Fruit fly (Drosophila melanogaster) whole organism, adult: ENCODE measurements around the gene Sugb.

Experiments
- CG11617 ChIP-seq: fragments of 200-800 bp; sonication (Bioruptor generic); optimal IDR thresholded peaks from 2 replicates; lab custom pipeline; 2017; ENCODE audit warnings: mild to moderate bottlenecking, missing biosample characterization, missing genetic modification reagents, missing genetic modification characterization
- CG12768 ChIP-seq: fragments of 200-800 bp; sonication (Bioruptor generic); optimal IDR thresholded peaks from 2 replicates; lab custom pipeline; 2017; ENCODE audit warnings: missing biosample characterization, missing genetic modification characterization, mild to moderate bottlenecking, moderate library complexity, missing genetic modification reagents
- CG14711 ChIP-seq: fragments of 200-800 bp; sonication (Bioruptor generic); optimal IDR thresholded peaks from 2 replicates; lab custom pipeline; 2018; ENCODE audit warnings: missing biosample characterization, mild to moderate bottlenecking, missing genetic modification characterization, moderate library complexity
- CG1620 ChIP-seq: fragments of 200-800 bp; sonication (Bioruptor generic); optimal IDR thresholded peaks from 2 replicates; lab custom pipeline; 2016; ENCODE audit warnings: missing biosample characterization, missing genetic modification characterization
- CG33017 ChIP-seq: fragments of 200-800 bp; sonication (Bioruptor generic); optimal IDR thresholded peaks from 2 replicates; lab custom pipeline; 2018; ENCODE audit warnings: missing biosample characterization, mild to moderate bottlenecking, missing genetic modification characterization, moderate library complexity
- CG5204 ChIP-seq: fragments of 200-800 bp; sonication (Bioruptor generic); optimal IDR thresholded peaks from 2 replicates; lab custom pipeline; 2016; ENCODE audit warnings: missing biosample characterization, missing genetic modification characterization
- CG7045 ChIP-seq: fragments of 200-800 bp; sonication (Bioruptor generic); optimal IDR thresholded peaks from 2 replicates; lab custom pipeline; 2017; ENCODE audit warnings: missing biosample characterization, mild to moderate bottlenecking, missing genetic modification characterization
- CG7101 ChIP-seq: fragments of 200-800 bp; sonication (Bioruptor generic); optimal IDR thresholded peaks from 2 replicates; lab custom pipeline; 2018; ENCODE audit warnings: missing biosample characterization, mild to moderate bottlenecking, missing genetic modification characterization, moderate library complexity
- Clk ChIP-seq: fragments of 200-800 bp; sonication (Bioruptor generic); optimal IDR thresholded peaks from 2 replicates; lab custom pipeline; 2017; ENCODE audit warnings: missing biosample characterization, missing genetic modification characterization
- Crg-1 ChIP-seq: fragments of 200-800 bp; sonication (Bioruptor generic); optimal IDR thresholded peaks from 2 replicates; lab custom pipeline; 2016; ENCODE audit warnings: missing biosample characterization, missing genetic modification characterization
- Hr96 ChIP-seq: fragments of 200-800 bp; sonication (Bioruptor generic); optimal IDR thresholded peaks from 2 replicates; lab custom pipeline; 2016; ENCODE audit warnings: missing biosample characterization, missing genetic modification characterization
- Mnt ChIP-seq: fragments of 200-800 bp; sonication (Bioruptor generic); optimal IDR thresholded peaks from 2 replicates; lab custom pipeline; 2016; ENCODE audit warnings: missing biosample characterization, mild to moderate bottlenecking, missing genetic modification characterization
- bab1 ChIP-seq: fragments of 200-800 bp; sonication (Bioruptor generic); optimal IDR thresholded peaks from 3 replicates; lab custom pipeline; 2019; ENCODE audit warnings: missing biosample characterization, mild to moderate bottlenecking, missing genetic modification characterization, moderate library complexity
- cic ChIP-seq: fragments of 200-800 bp; sonication (Bioruptor generic); optimal IDR thresholded peaks from 2 replicates; lab custom pipeline; 2017; ENCODE audit warnings: missing biosample characterization, mild to moderate bottlenecking, missing genetic modification characterization, moderate library complexity
- cnc ChIP-seq, 2 experiments: fragments of >200 bp; optimal IDR thresholded peaks; 2 replicates each; lab custom pipeline; 2017
- kay ChIP-seq: fragments of 200-800 bp; sonication (Bioruptor generic); peaks from one replicate; lab custom pipeline; 2016; ENCODE audit warnings: missing biosample characterization, missing genetic modification characterization, borderline replicate concordance
- ovo ChIP-seq: fragments of 200-800 bp; sonication (Bioruptor generic); optimal IDR thresholded peaks from 2 replicates; lab custom pipeline; 2016; ENCODE audit warnings: missing biosample characterization, missing genetic modification characterization
- pad ChIP-seq: fragments of 200-800 bp; sonication (Bioruptor generic); optimal IDR thresholded peaks from 3 replicates; lab custom pipeline; 2017; ENCODE audit warnings: missing biosample characterization, missing genetic modification characterization, mild to moderate bottlenecking, moderate library complexity, missing genetic modification reagents
- tj ChIP-seq: fragments of 200-800 bp; sonication (Bioruptor generic); optimal IDR thresholded peaks from 3 replicates; lab custom pipeline; 2017; ENCODE audit warnings: missing biosample characterization, mild to moderate bottlenecking, missing genetic modification characterization, moderate library complexity
- toe ChIP-seq: fragments of 200-800 bp; sonication (Bioruptor generic); optimal IDR thresholded peaks from 2 replicates; lab custom pipeline; 2016; ENCODE audit warnings: missing biosample characterization, missing genetic modification characterization

Gene Sugb

DNA sequence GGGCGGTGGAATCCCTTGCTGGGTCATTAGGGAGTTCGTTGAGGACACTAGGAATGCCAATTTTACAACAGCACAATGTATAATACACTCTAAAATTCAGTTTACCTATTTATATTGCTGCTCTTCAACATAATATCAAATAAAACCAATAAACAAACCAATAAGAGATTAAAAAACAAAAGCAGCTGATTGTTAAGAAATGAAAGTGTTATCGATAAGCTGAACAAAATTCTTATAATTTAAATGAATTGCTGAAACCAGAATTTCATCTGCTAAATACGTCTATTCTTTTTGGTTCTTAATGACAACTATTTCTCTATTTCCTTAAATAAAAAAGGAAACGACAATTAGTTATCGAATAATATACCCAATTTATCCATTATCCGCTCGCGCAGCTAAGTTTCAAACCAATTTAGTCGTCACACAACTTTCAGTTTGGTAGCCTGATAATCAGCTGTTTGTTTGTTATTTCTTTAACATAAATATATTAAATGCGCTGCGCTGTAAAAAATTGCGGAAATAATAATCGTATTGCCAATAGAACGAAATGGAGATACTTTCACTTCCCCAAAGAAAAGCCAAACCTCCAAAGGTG is 7.5 kb downstream of the Sugb start, which contains the start of the genes Pldn and CG14135:
Gene Pldn, minus strand, starts transcription at position 197 of the 595 bp plus-strand sequence.
Gene CG14135, plus strand, starts transcription at position 369 of the 595 bp plus-strand sequence.
- TF ChIP-seq CG33017 (tag; lab: Kevin White, UChicago) (no peak), cnc (optimal IDR thresholded peaks at IDR 0.05; lab: Kevin White, UChicago) (no peak), toe (GFP tag; lab: Kevin White, UChicago) (no peak), bab1 (GFP tag; lab: Kevin White, UChicago) (peak; percentile 2), CG1620 (GFP tag; lab: Kevin White, UChicago) (no peak), Hr96 (no peak), kay (peak; percentile 90)

DNA sequence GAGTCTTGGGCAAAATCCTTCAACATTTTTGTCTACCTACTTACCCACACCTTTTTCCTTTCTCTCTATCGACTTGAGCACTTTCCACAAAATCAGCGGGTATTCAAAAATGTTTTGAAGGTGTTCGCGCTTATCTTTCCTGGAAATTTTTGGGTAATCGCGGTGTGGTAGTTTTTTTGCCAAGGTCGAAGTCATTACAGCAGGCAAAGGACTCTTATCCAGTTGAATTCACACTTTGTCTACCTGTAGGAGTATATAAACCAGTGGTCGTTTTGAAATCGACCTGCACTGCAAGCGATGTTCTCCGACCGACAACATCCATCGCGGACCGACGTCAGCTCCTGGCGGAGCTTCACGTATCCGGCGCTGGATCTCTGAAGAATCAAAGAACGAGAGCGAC is 9.1 kb downstream of the Sugb start:
- TF ChIP-seq pad (GFP tag; lab: Kevin White, UChicago): no peak
- no peak for TF ChIP-seq toe (GFP tag; lab: Kevin White, UChicago)
- no peak for TF ChIP-seq CG1620 (GFP tag; lab: Kevin White, UChicago)
- TF ChIP-seq CG33017 (tag; lab: Kevin White, UChicago): no peak
- TF ChIP-seq CG14711: no peak
- no peak for TF ChIP-seq CG12768 (GFP tag; lab: Kevin White, UChicago)
- TF ChIP-seq CG7101 (tag; lab: Kevin White, UChicago): no peak
- TF ChIP-seq Clk (GFP tag; lab: Kevin White, UChicago): no peak
- TF ChIP-seq CG11617: no peak
- TF ChIP-seq ovo (GFP tag; lab: Kevin White, UChicago): no peak
- no peak for TF ChIP-seq kay
- no peak for TF ChIP-seq tj (GFP tag; lab: Kevin White, UChicago)

- TF ChIP-seq CG11617 (no peak), CG5204 (GFP tag; lab: Kevin White, UChicago) (no peak), tj (GFP tag; lab: Kevin White, UChicago) (no peak)
These were observed 11.3 kb downstream of the Sugb start for dm6 chr3L:11695063-11695462.

dm6 chr3L:11695827-11696226 is 12.0 kb downstream of the Sugb start:
- TF ChIP-seq bab1 (GFP tag; lab: Kevin White, UChicago) (no peak), kay (peak; percentile 18)

dm6 chr3L:11696294-11697116 is 12.7 kb downstream of the Sugb start, which contains the start of gene Dph1:
Gene Dph1, minus strand, starts transcription at chr3L:11696963.
- TF ChIP-seq cnc (optimal IDR thresholded peaks at IDR 0.05; lab: Kevin White, UChicago): no peak
- TF ChIP-seq CG14711: peak; percentile 40
- TF ChIP-seq Crg-1 (GFP tag; lab: Kevin White, UChicago): peak; percentile 88
- peak; percentile 76 for TF ChIP-seq CG11617
- TF ChIP-seq Hr96: peak; percentile 71
- peak; percentile 54 for TF ChIP-seq CG12768 (GFP tag; lab: Kevin White, UChicago)
- peak; percentile 11 for TF ChIP-seq CG33017 (tag; lab: Kevin White, UChicago)
- peak; percentile 64 for TF ChIP-seq CG1620 (GFP tag; lab: Kevin White, UChicago)
- TF ChIP-seq Mnt (GFP tag; lab: Kevin White, UChicago): peak; percentile 95
- TF ChIP-seq kay: peak; percentile 57
- peak; percentile 79 for TF ChIP-seq CG7045 (GFP tag; lab: Kevin White, UChicago)
- TF ChIP-seq ovo (GFP tag; lab: Kevin White, UChicago): peak; percentile 8
- TF ChIP-seq CG7101 (tag; lab: Kevin White, UChicago): peak; percentile 63
- TF ChIP-seq toe (GFP tag; lab: Kevin White, UChicago): no peak
- TF ChIP-seq bab1 (GFP tag; lab: Kevin White, UChicago): peak; percentile 79
- TF ChIP-seq Clk (GFP tag; lab: Kevin White, UChicago): peak; percentile 44
- peak; percentile 53 for TF ChIP-seq tj (GFP tag; lab: Kevin White, UChicago)
- TF ChIP-seq cic (GFP tag; lab: Kevin White, UChicago): peak; percentile 70
- TF ChIP-seq pad (GFP tag; lab: Kevin White, UChicago): peak; percentile 62
- TF ChIP-seq CG5204 (GFP tag; lab: Kevin White, UChicago): no peak

- TF ChIP-seq kay (no peak), CG7101 (tag; lab: Kevin White, UChicago) (no peak), Hr96 (no peak), CG14711 (no peak), CG11617 (no peak), Mnt (GFP tag; lab: Kevin White, UChicago) (no peak)
These were observed 15.4 kb downstream of the Sugb start, which contains the start of gene Dnai2 for dm6 chr3L:11699163-11699562. Gene Dnai2, minus strand, starts transcription at chr3L:11699263.

dm6 chr3L:11701649-11702048 is 17.9 kb downstream of the Sugb start:
- TF ChIP-seq kay (no peak), toe (GFP tag; lab: Kevin White, UChicago) (no peak), CG12768 (GFP tag; lab: Kevin White, UChicago) (no peak), bab1 (GFP tag; lab: Kevin White, UChicago) (no peak), Clk (GFP tag; lab: Kevin White, UChicago) (no peak), ovo (GFP tag; lab: Kevin White, UChicago) (no peak), CG11617 (no peak), Crg-1 (GFP tag; lab: Kevin White, UChicago) (no peak), CG14711 (no peak), CG33017 (tag; lab: Kevin White, UChicago) (no peak), CG1620 (GFP tag; lab: Kevin White, UChicago) (no peak), Mnt (GFP tag; lab: Kevin White, UChicago) (no peak), CG7045 (GFP tag; lab: Kevin White, UChicago) (no peak), cnc (optimal IDR thresholded peaks at IDR 0.05; lab: Kevin White, UChicago) (no peak), CG5204 (GFP tag; lab: Kevin White, UChicago) (no peak), Hr96 (no peak), pad (GFP tag; lab: Kevin White, UChicago) (no peak)
